Worm (Caenorhabditis elegans): ENCODE results near the gene C15H7.4.

C15H7.4 gene

ce11 chrIII:9631117-9631655 lies 24.5 kb downstream of the C15H7.4 start, which contains the start of gene ubc-7 (continued):
- TF ChIP-seq rbr-2 (tag; optimal IDR thresholded peaks at IDR 0.05) (peak; percentile 52), mdt-29 (GFP tag; IDR thresholded peaks at IDR 0.05) (no peak), nhr-77 (tag; optimal IDR thresholded peaks at IDR 0.05) (peak; percentile 39), F37D6.2 (tag; optimal IDR thresholded peaks at IDR 0.05) (no peak), nhr-25 (tag; optimal IDR thresholded peaks at IDR 0.05; ENCODE audit: borderline replicate concordance, insufficient read depth) (peak; percentile 72), dmd-6 (GFP tag; IDR thresholded peaks at IDR 0.05) (peak; percentile 48), T20F7.1 (GFP tag; optimal IDR thresholded peaks at IDR 0.05) (peak; percentile 65), mxl-3 (GFP tag; optimal IDR thresholded peaks at IDR 0.05) (peak; percentile 51), lin-1 (GFP tag; IDR thresholded peaks at IDR 0.05) (no peak), pha-4 (GFP tag; IDR thresholded peaks at IDR 0.05) (0 out of 2 replicates have a peak, but pooled peaks have one; percentile 35), pha-4 (tag; optimal IDR thresholded peaks at IDR 0.05) (peak; percentile 74), lin-38 (GFP tag; IDR thresholded peaks at IDR 0.05) (peak; percentile 80), duxl-1 (tag; optimal IDR thresholded peaks at IDR 0.05; ENCODE audit: poor library complexity) (peak; percentile 28), nhr-10 (tag; optimal IDR thresholded peaks at IDR 0.05) (no peak), ama-1 (optimal IDR thresholded peaks at IDR 0.05) (peak; percentile 53), nhr-48 (tag; optimal IDR thresholded peaks at IDR 0.05) (peak; percentile 27), mdl-1 (tag; optimal IDR thresholded peaks at IDR 0.05) (peak in 1 of 2 experiments; percentile 90), dve-1 (tag; optimal IDR thresholded peaks at IDR 0.05; ENCODE audit: insufficient read depth) (peak; percentile 76), dpl-1 (GFP tag; optimal IDR thresholded peaks at IDR 0.05) (peak; percentile 98), hif-1 (tag; optimal IDR thresholded peaks at IDR 0.05) (peak in 1 of 2 experiments; percentile 52), unc-39 (tag; optimal IDR thresholded peaks at IDR 0.05) (no peak), hlh-30 (tag; optimal IDR thresholded peaks at IDR 0.05; ENCODE audit: insufficient read depth) (peak; percentile 98), Y5F2A.4 (GFP tag; optimal IDR thresholded peaks at IDR 0.05) (no peak), daf-12 (tag; optimal IDR thresholded peaks at IDR 0.05) (no peak), mxl-2 (GFP tag; conservative IDR thresholded peaks at IDR 0.05) (no peak), daf-16 (GFP tag; optimal IDR thresholded peaks at IDR 0.05) (no peak), daf-16 (tag; optimal IDR thresholded peaks at IDR 0.05) (peak; percentile 62), nhr-42 (GFP tag; IDR thresholded peaks at IDR 0.05) (no peak), mep-1 (tag; optimal IDR thresholded peaks at IDR 0.05) (peak; percentile 85), mes-2 (tag; optimal IDR thresholded peaks at IDR 0.05; ENCODE audit: poor library complexity, severe bottlenecking) (peak; percentile 67)

- TF ChIP-seq zip-2 (tag; optimal IDR thresholded peaks at IDR 0.05) (peak; percentile 54), hmg-1.1 (GFP tag; IDR thresholded peaks at IDR 0.05) (peak; percentile 56), dmd-8 (GFP tag; IDR thresholded peaks at IDR 0.05) (no peak), nhr-76 (tag; optimal IDR thresholded peaks at IDR 0.05) (no peak), nhr-10 (tag; optimal IDR thresholded peaks at IDR 0.05) (peak; percentile 13), ZK337.2 (GFP tag; IDR thresholded peaks at IDR 0.05) (no peak), ztf-7 (tag; optimal IDR thresholded peaks at IDR 0.05) (peak; percentile 60), Y48G9A.11 (GFP tag; IDR thresholded peaks at IDR 0.05) (0 out of 2 replicates have a peak, but pooled peaks have one; percentile 24), dve-1 (tag; optimal IDR thresholded peaks at IDR 0.05; ENCODE audit: insufficient read depth) (peak; percentile 96), Y75B8A.6 (GFP tag; IDR thresholded peaks at IDR 0.05) (no peak), ceh-62 (tag; optimal IDR thresholded peaks at IDR 0.05) (no peak), unc-39 (tag; optimal IDR thresholded peaks at IDR 0.05) (no peak), mdt-29 (GFP tag; IDR thresholded peaks at IDR 0.05) (peak; percentile 72; the same call in 1 of the 2 replicates), daf-8 (GFP tag; IDR thresholded peaks at IDR 0.05) (no peak), nhr-102 (tag; optimal IDR thresholded peaks at IDR 0.05) (peak; percentile 80), vab-7 (GFP tag; IDR thresholded peaks at IDR 0.05) (0 out of 2 replicates have a peak, but pooled peaks have one; percentile 37), ces-1 (GFP tag; optimal IDR thresholded peaks at IDR 0.05) (no peak), egl-43 (GFP tag; IDR thresholded peaks at IDR 0.05) (0 out of 2 replicates have a peak, but pooled peaks have one; percentile 43), ceh-82 (tag; optimal IDR thresholded peaks at IDR 0.05) (no peak), arid-1 (GFP tag; conservative IDR thresholded peaks at IDR 0.05) (peak; percentile 58; the same call in 1 of the 2 replicates), unc-130 (GFP tag; optimal IDR thresholded peaks at IDR 0.05) (peak; percentile 61), ceh-32 (tag; optimal IDR thresholded peaks at IDR 0.05; ENCODE audit: poor library complexity) (no peak), mdl-1 (tag; optimal IDR thresholded peaks at IDR 0.05) (peak in 1 of 2 experiments; percentile 33), fkh-10 (GFP tag; optimal IDR thresholded peaks at IDR 0.05) (no peak)
Observed at ce11 chrIII:9629855-9630254, 25.8 kb downstream of the C15H7.4 start, which contains the start of gene rpac-19. TSS of gene rpac-19 (minus strand) at chrIII:9629885.

Measured in whole organism, L4 larva.